Worm (Caenorhabditis elegans) whole organism, L4 larva: ENCODE measurements around the gene T24C2.5.

Source experiments
- R02D3.7 ChIP-seq: fragments of 150-350 bp; sonication (generic microtip); optimal IDR thresholded peaks from 3 replicates; lab custom pipeline; 2014; ENCODE audit warnings: missing biosample characterization, missing genetic modification characterization
- aha-1 ChIP-seq: fragments of 150-350 bp; peaks from one replicate; lab custom pipeline; 2014; ENCODE audit warnings: missing biosample characterization, missing genetic modification characterization
- ceh-82 ChIP-seq: sonication (generic microtip); optimal IDR thresholded peaks from 2 replicates; lab custom pipeline; 2017; ENCODE audit warnings: missing biosample characterization, missing genetic modification characterization
- ces-1 ChIP-seq: fragments of 150-350 bp; sonication (generic microtip); optimal IDR thresholded peaks from 4 replicates; lab custom pipeline; 2014; ENCODE audit warnings: missing biosample characterization, missing genetic modification reagents, missing genetic modification characterization
- cey-2 ChIP-seq: sonication (generic microtip); optimal IDR thresholded peaks from 3 replicates; lab custom pipeline; 2017; ENCODE audit warnings: missing genetic modification characterization, mild to moderate bottlenecking, missing compliant biosample characterization, antibody characterized with exemption, borderline replicate concordance; ENCODE audit not compliant: insufficient read depth
- egl-27 ChIP-seq: sonication (generic microtip); optimal IDR thresholded peaks from 3 replicates; lab custom pipeline; 2017; ENCODE audit warnings: missing biosample characterization, missing genetic modification reagents, missing genetic modification characterization
- hlh-11 ChIP-seq: fragments of 200-800 bp; sonication (Bioruptor generic); optimal IDR thresholded peaks from 2 replicates; lab custom pipeline; 2018; ENCODE audit warnings: mild to moderate bottlenecking, missing genetic modification characterization, missing compliant biosample characterization
- lin-39 ChIP-seq: fragments of 150-350 bp; optimal IDR thresholded peaks from 2 replicates; lab custom pipeline; 2014; ENCODE audit warnings: missing biosample characterization, missing genetic modification reagents, missing genetic modification characterization
- lsy-2 ChIP-seq, 2 experiments: fragments of 150-350 bp in 1 of 2; sonication (generic microtip) in 1 of 2; optimal IDR thresholded peaks; 2 replicates each; lab custom pipeline; 2014 to 2017; ENCODE audit warnings: missing biosample characterization in 2 of 2, missing genetic modification characterization in 2 of 2
- nhr-11 ChIP-seq: fragments of 150-350 bp; optimal IDR thresholded peaks from 2 replicates; lab custom pipeline; 2014; ENCODE audit warnings: missing biosample characterization, missing genetic modification characterization
- nhr-76 ChIP-seq: fragments of 150-350 bp; optimal IDR thresholded peaks from 2 replicates; lab custom pipeline; 2014; ENCODE audit warnings: missing biosample characterization, missing genetic modification characterization
- nhr-77 ChIP-seq: fragments of 150-350 bp; optimal IDR thresholded peaks from 2 replicates; lab custom pipeline; 2014; ENCODE audit warnings: missing biosample characterization, missing genetic modification characterization
- unc-39 ChIP-seq: sonication (generic microtip); optimal IDR thresholded peaks from 2 replicates; lab custom pipeline; 2017; ENCODE audit warnings: missing biosample characterization, missing genetic modification characterization
- zfp-3 ChIP-seq: fragments of 200-800 bp; sonication (Bioruptor generic); conservative IDR thresholded peaks from 2 replicates; pipeline ENCODE4 v1.3.6; 2022; ENCODE audit warnings: missing genetic modification reagents, missing genetic modification characterization, missing compliant biosample characterization

ce11 chrX:14507992-14508391 is 26.2 kb upstream of the T24C2.5 start:
- TF ChIP-seq egl-27 (tag; lab: Kevin White, UChicago) (no peak), aha-1 (peak; percentile 90), unc-39 (tag; lab: Kevin White, UChicago) (no peak), R02D3.7 (tag; lab: Kevin White, UChicago) (no peak), cey-2 (no peak), lin-39 (tag; lab: Kevin White, UChicago) (no peak), nhr-11 (tag; lab: Kevin White, UChicago) (no peak), zfp-3 (GFP tag; lab: Robert Waterston, UW) (no peak), hlh-11 (peak; percentile 46), nhr-76 (tag; lab: Kevin White, UChicago) (no peak), ceh-82 (no peak), ces-1 (GFP tag; lab: Kevin White, UChicago) (no peak), lsy-2 (tag; optimal IDR thresholded peaks at IDR 0.05; lab: Kevin White, UChicago) (no peak), nhr-77 (tag; lab: Kevin White, UChicago) (no peak)
